Fruit fly (Drosophila melanogaster) whole organism, embryonic: ENCODE measurements around the gene sro.
A peak's percentile ranks its signal among the peaks of the same experiment; 100 is the strongest.

Experiments used
- Aef1 ChIP-seq: fragments of 200-800 bp; sonication (Bioruptor generic); IDR thresholded peaks from 3 replicates; pipeline ENCODE4 v1.3.6; 2022; ENCODE audit warnings: missing biosample characterization, missing genetic modification characterization
- BEAF-32 ChIP-seq: fragments of 200-800 bp; sonication (Bioruptor generic); optimal IDR thresholded peaks from 3 replicates; lab custom pipeline; 2017; ENCODE audit warnings: missing biosample characterization, missing genetic modification characterization, mild to moderate bottlenecking, moderate library complexity, missing genetic modification reagents
- CG10209 ChIP-seq: fragments of 200-800 bp; sonication (Bioruptor generic); optimal IDR thresholded peaks from 3 replicates; lab custom pipeline; 2017; ENCODE audit warnings: missing biosample characterization, mild to moderate bottlenecking, missing genetic modification characterization, missing genetic modification reagents
- CG10979 ChIP-seq: fragments of 200-800 bp; sonication (Bioruptor generic); optimal IDR thresholded peaks from 2 replicates; lab custom pipeline; 2018; ENCODE audit warnings: missing biosample characterization, mild to moderate bottlenecking, missing genetic modification characterization, moderate library complexity
- CG11247 ChIP-seq: fragments of 200-800 bp; sonication (Bioruptor generic); IDR thresholded peaks from 2 replicates; pipeline ENCODE4 v1.3.6; 2022; ENCODE audit warnings: missing biosample characterization, missing genetic modification characterization
- CG12104 ChIP-seq: fragments of 200-800 bp; sonication (Bioruptor generic); optimal IDR thresholded peaks from 3 replicates; lab custom pipeline; 2016; ENCODE audit warnings: missing biosample characterization, missing genetic modification characterization
- CG13424 ChIP-seq: fragments of 200-800 bp; sonication (Bioruptor generic); optimal IDR thresholded peaks from 2 replicates; lab custom pipeline; 2019; ENCODE audit warnings: missing biosample characterization, mild to moderate bottlenecking, missing genetic modification characterization, moderate library complexity
- CG14667 ChIP-seq: fragments of 200-800 bp; sonication (Bioruptor generic); IDR thresholded peaks from 2 replicates; pipeline ENCODE4 v1.3.6; 2022; ENCODE audit warnings: missing biosample characterization, missing genetic modification characterization
- CG14710 ChIP-seq: fragments of 200-800 bp; sonication (Bioruptor generic); optimal IDR thresholded peaks from 3 replicates; lab custom pipeline; 2019; ENCODE audit warnings: missing biosample characterization, mild to moderate bottlenecking, missing genetic modification characterization, moderate library complexity
- CG17359 ChIP-seq: fragments of 200-800 bp; sonication (Bioruptor generic); optimal IDR thresholded peaks from 3 replicates; lab custom pipeline; 2018; ENCODE audit warnings: missing biosample characterization, mild to moderate bottlenecking, missing genetic modification characterization, moderate library complexity
- CG17912 ChIP-seq: fragments of 200-800 bp; sonication (Bioruptor generic); optimal IDR thresholded peaks from 2 replicates; lab custom pipeline; 2018; ENCODE audit warnings: missing biosample characterization, mild to moderate bottlenecking, missing genetic modification characterization
- CG2129 ChIP-seq: fragments of 200-800 bp; sonication (Bioruptor generic); IDR thresholded peaks from 2 replicates; pipeline ENCODE4 v1.3.6; 2022; ENCODE audit warnings: missing biosample characterization, missing genetic modification characterization; ENCODE audit not compliant: partially characterized antibody
- CG30403 ChIP-seq: fragments of 200-800 bp; sonication (Bioruptor generic); optimal IDR thresholded peaks from 3 replicates; lab custom pipeline; 2016; ENCODE audit warnings: missing biosample characterization, missing genetic modification characterization
- CG31441 ChIP-seq: fragments of 200-800 bp; sonication (Bioruptor generic); IDR thresholded peaks from 2 replicates; pipeline ENCODE4 v1.3.6; 2022; ENCODE audit warnings: missing biosample characterization, missing genetic modification characterization
- CG43689 ChIP-seq: fragments of 200-800 bp; sonication (Bioruptor generic); IDR thresholded peaks from 2 replicates; pipeline ENCODE4 v1.3.6; 2022; ENCODE audit warnings: missing biosample characterization, missing genetic modification characterization
- CG4424 ChIP-seq: fragments of 200-800 bp; sonication (Bioruptor generic); optimal IDR thresholded peaks from 3 replicates; lab custom pipeline; 2016; ENCODE audit warnings: missing biosample characterization, missing genetic modification characterization
- CG6254 ChIP-seq: fragments of 200-800 bp; sonication (Bioruptor generic); optimal IDR thresholded peaks from 3 replicates; lab custom pipeline; 2017; ENCODE audit warnings: mild to moderate bottlenecking, missing biosample characterization, missing genetic modification reagents, missing genetic modification characterization
- CG6654 ChIP-seq: fragments of 200-800 bp; sonication (Bioruptor generic); optimal IDR thresholded peaks from 2 replicates; lab custom pipeline; 2017; ENCODE audit warnings: missing biosample characterization, mild to moderate bottlenecking, missing genetic modification characterization
- CG8089 ChIP-seq: fragments of 200-800 bp; sonication (Bioruptor generic); optimal IDR thresholded peaks from 3 replicates; lab custom pipeline; 2016; ENCODE audit warnings: missing biosample characterization, missing genetic modification characterization
- CG9797 ChIP-seq: fragments of 200-800 bp; sonication (Bioruptor generic); optimal IDR thresholded peaks from 3 replicates; lab custom pipeline; 2018; ENCODE audit warnings: missing biosample characterization, mild to moderate bottlenecking, missing genetic modification characterization
- CG9876 ChIP-seq: fragments of 200-800 bp; sonication (Bioruptor generic); optimal IDR thresholded peaks from 2 replicates; lab custom pipeline; 2016; ENCODE audit warnings: missing biosample characterization, missing genetic modification characterization
- Dbx ChIP-seq: fragments of 200-800 bp; sonication (Bioruptor generic); IDR thresholded peaks from 3 replicates; pipeline ENCODE4 v1.3.6; 2022; ENCODE audit warnings: missing biosample characterization, missing genetic modification characterization
- Deaf1 ChIP-seq: fragments of 200-800 bp; optimal IDR thresholded peaks from 3 replicates; lab custom pipeline; 2019; ENCODE audit warnings: missing biosample characterization, mild to moderate bottlenecking, missing genetic modification characterization, moderate library complexity
- Doc3 ChIP-seq: fragments of 200-800 bp; sonication (Bioruptor generic); IDR thresholded peaks from 3 replicates; pipeline ENCODE4 v1.3.6; 2022; ENCODE audit warnings: missing biosample characterization, missing genetic modification characterization; ENCODE audit not compliant: partially characterized antibody
- Dp ChIP-seq: fragments of 200-800 bp; sonication (Bioruptor generic); optimal IDR thresholded peaks from 2 replicates; lab custom pipeline; 2018; ENCODE audit warnings: missing biosample characterization, mild to moderate bottlenecking, missing genetic modification characterization, moderate library complexity
- E2f1 ChIP-seq: fragments of 200-800 bp; sonication (Bioruptor generic); IDR thresholded peaks from 2 replicates; pipeline ENCODE4 v1.3.6; 2022; ENCODE audit warnings: missing biosample characterization, missing genetic modification characterization
- Hr3 ChIP-seq: fragments of 200-800 bp; sonication (Bioruptor generic); optimal IDR thresholded peaks from 3 replicates; lab custom pipeline; 2016; ENCODE audit warnings: missing biosample characterization, missing genetic modification characterization
- MBD-R2 ChIP-seq: fragments of 200-800 bp; sonication (Bioruptor generic); IDR thresholded peaks from 2 replicates; pipeline ENCODE4 v1.3.6; 2022; ENCODE audit warnings: missing biosample characterization, missing genetic modification characterization
- Max ChIP-seq: fragments of 200-800 bp; sonication (Bioruptor generic); optimal IDR thresholded peaks from 2 replicates; lab custom pipeline; 2016; ENCODE audit warnings: missing biosample characterization, mild to moderate bottlenecking, missing genetic modification characterization
- Scr ChIP-seq: fragments of 200-800 bp; sonication (Bioruptor generic); IDR thresholded peaks from 2 replicates; pipeline ENCODE4 v1.3.6; 2022; ENCODE audit warnings: missing biosample characterization, missing genetic modification characterization; ENCODE audit not compliant: partially characterized antibody
- Xrp1 ChIP-seq: fragments of 200-800 bp; sonication (Bioruptor generic); IDR thresholded peaks from 2 replicates; pipeline ENCODE4 v1.3.6; 2022; ENCODE audit warnings: missing biosample characterization, missing genetic modification characterization
- abd-A ChIP-seq: fragments of 200-800 bp; sonication (Bioruptor generic); optimal IDR thresholded peaks from 3 replicates; lab custom pipeline; 2019; ENCODE audit warnings: missing biosample characterization, mild to moderate bottlenecking, missing genetic modification characterization, moderate library complexity
- az2 ChIP-seq: fragments of 200-800 bp; sonication (Bioruptor generic); optimal IDR thresholded peaks from 3 replicates; lab custom pipeline; 2016; ENCODE audit warnings: missing biosample characterization, missing genetic modification characterization
- bbx ChIP-seq: fragments of 200-800 bp; sonication (Bioruptor generic); IDR thresholded peaks from 2 replicates; pipeline ENCODE4 v1.3.6; 2022; ENCODE audit warnings: missing biosample characterization, missing genetic modification characterization; ENCODE audit not compliant: partially characterized antibody
- cad ChIP-seq: fragments of >200 bp; optimal IDR thresholded peaks from 2 replicates; lab custom pipeline; 2017; ENCODE audit warnings: missing biosample characterization, missing genetic modification characterization
- fd3F ChIP-seq: fragments of 200-800 bp; sonication (Bioruptor generic); optimal IDR thresholded peaks from 2 replicates; lab custom pipeline; 2018; ENCODE audit warnings: missing biosample characterization, mild to moderate bottlenecking, missing genetic modification characterization, moderate library complexity
- gce ChIP-seq: fragments of 200-800 bp; sonication (Bioruptor generic); IDR thresholded peaks from 3 replicates; pipeline ENCODE4 v1.3.6; 2022; ENCODE audit warnings: missing biosample characterization, missing genetic modification characterization
- gfzf ChIP-seq: fragments of 200-800 bp; sonication (Bioruptor generic); optimal IDR thresholded peaks from 2 replicates; lab custom pipeline; 2016; ENCODE audit warnings: missing biosample characterization, mild to moderate bottlenecking, missing genetic modification characterization, moderate library complexity
- hkb ChIP-seq, 2 experiments: fragments of 200-800 bp in 1 of 2; fragments of >200 bp in 1 of 2; sonication (Bioruptor generic) in 1 of 2; IDR thresholded peaks in 1 of 2; optimal IDR thresholded peaks in 1 of 2; 2 replicates each; pipeline versions ENCODE4 v1.3.6 to Lab custom; 2017 to 2022; ENCODE audit warnings: missing biosample characterization in 1 of 2, missing genetic modification characterization in 1 of 2
- hth ChIP-seq: fragments of >200 bp; optimal IDR thresholded peaks from 2 replicates; lab custom pipeline; 2017; ENCODE audit warnings: inconsistent platforms
- jumu ChIP-seq: fragments of 200-800 bp; sonication (Bioruptor generic); optimal IDR thresholded peaks from 3 replicates; lab custom pipeline; 2016; ENCODE audit warnings: missing biosample characterization, missing genetic modification characterization
- knrl ChIP-seq: fragments of 200-800 bp; sonication (Bioruptor generic); IDR thresholded peaks from 3 replicates; pipeline ENCODE4 v1.3.6; 2022; ENCODE audit warnings: missing biosample characterization, missing genetic modification characterization; ENCODE audit not compliant: partially characterized antibody
- mld ChIP-seq: fragments of 200-800 bp; sonication (Bioruptor generic); IDR thresholded peaks from 3 replicates; pipeline ENCODE4 v1.3.6; 2022; ENCODE audit warnings: missing biosample characterization, missing genetic modification characterization; ENCODE audit not compliant: partially characterized antibody
- row ChIP-seq: fragments of 200-800 bp; sonication (Bioruptor generic); IDR thresholded peaks from 3 replicates; pipeline ENCODE4 v1.3.6; 2022; ENCODE audit warnings: missing biosample characterization, missing genetic modification characterization
- slou ChIP-seq: fragments of 200-800 bp; sonication (Bioruptor generic); optimal IDR thresholded peaks from 3 replicates; lab custom pipeline; 2016; ENCODE audit warnings: missing biosample characterization, missing genetic modification characterization
- sob ChIP-seq: fragments of 200-800 bp; sonication (Bioruptor generic); IDR thresholded peaks from 2 replicates; pipeline ENCODE4 v1.3.6; 2022; ENCODE audit warnings: missing biosample characterization, missing genetic modification characterization
- twi ChIP-seq: fragments of 200-800 bp; optimal IDR thresholded peaks from 2 replicates; lab custom pipeline; 2019; ENCODE audit warnings: missing biosample characterization, mild to moderate bottlenecking, missing genetic modification characterization, moderate library complexity
- zen ChIP-seq: fragments of 200-800 bp; sonication (Bioruptor generic); optimal IDR thresholded peaks from 3 replicates; lab custom pipeline; 2018; ENCODE audit warnings: missing biosample characterization, mild to moderate bottlenecking, missing genetic modification characterization, moderate library complexity

sro gene

dm6 chr3R:29798966-29799680 is 4.7 kb downstream of the sro start, which contains the start of the genes Rnb and Drice (continued):
- peak; percentile 32; the same call in 1 of the 2 replicates for TF ChIP-seq CG14667 (GFP tag; lab: Robert Waterston, UW)
- peak; percentile 11 for TF ChIP-seq slou (GFP tag; lab: Kevin White, UChicago)
- TF ChIP-seq CG6254, result no peak
- TF ChIP-seq MBD-R2 (GFP tag; lab: Robert Waterston, UW), result peak; percentile 54
- TF ChIP-seq twi (tag; lab: Kevin White, UChicago), result no peak
- TF ChIP-seq bbx, result peak; percentile 47; the same call in 1 of the 2 replicates
- TF ChIP-seq CG9876 (GFP tag; lab: Kevin White, UChicago), result no peak
- TF ChIP-seq CG30403 (GFP tag; lab: Kevin White, UChicago), result peak; percentile 54
- peak; percentile 72 for TF ChIP-seq Doc3 (GFP tag; lab: Robert Waterston, UW)
- TF ChIP-seq row (GFP tag; lab: Robert Waterston, UW), result peak; percentile 90
- peak; percentile 79 for TF ChIP-seq CG14710
- TF ChIP-seq Dbx (GFP tag; lab: Robert Waterston, UW), result peak; percentile 31; the same call in 1 of the 3 replicates
- TF ChIP-seq hth, result no peak
- no peak for TF ChIP-seq Deaf1 (tag; lab: Kevin White, UChicago)
- no peak for TF ChIP-seq CG31441 (GFP tag; lab: Robert Waterston, UW)
- TF ChIP-seq gce (GFP tag; lab: Robert Waterston, UW), result 0 out of 3 replicates have a peak, but pooled peaks have one; percentile 51
- TF ChIP-seq CG8089 (GFP tag; lab: Kevin White, UChicago), result no peak
- peak; percentile 96 for TF ChIP-seq cad (GFP tag; lab: Kevin White, UChicago)
- TF ChIP-seq CG43689 (GFP tag; lab: Robert Waterston, UW), result no peak
- TF ChIP-seq CG2129 (GFP tag; lab: Robert Waterston, UW), result peak; percentile 63
- peak; percentile 66 for TF ChIP-seq CG9797 (GFP tag; lab: Kevin White, UChicago)
- TF ChIP-seq CG11247, result peak; percentile 49; the same call in 1 of the 2 replicates
- peak; percentile 51 for TF ChIP-seq CG17359
- TF ChIP-seq gfzf, result peak; percentile 83
- TF ChIP-seq Dp (GFP tag; lab: Kevin White, UChicago), result peak; percentile 52
- TF ChIP-seq CG6654 (GFP tag; lab: Kevin White, UChicago), result peak; percentile 99
- TF ChIP-seq fd3F, result peak; percentile 28
- peak; percentile 58 for TF ChIP-seq Max (GFP tag; lab: Kevin White, UChicago)
- peak; percentile 48 for TF ChIP-seq CG10209 (GFP tag; lab: Kevin White, UChicago)
- TF ChIP-seq jumu (GFP tag; lab: Kevin White, UChicago), result no peak
- no peak for TF ChIP-seq abd-A (tag; lab: Kevin White, UChicago)
- TF ChIP-seq Aef1 (GFP tag; lab: Robert Waterston, UW), result peak; percentile 27; the same call in 1 of the 3 replicates
- peak; percentile 65 for TF ChIP-seq CG17912 (GFP tag; lab: Kevin White, UChicago)
- TF ChIP-seq E2f1 (GFP tag; lab: Robert Waterston, UW), result peak; percentile 53
- peak; percentile 46 for TF ChIP-seq zen (tag; lab: Kevin White, UChicago)
- TF ChIP-seq sob (GFP tag; lab: Robert Waterston, UW), result peak; percentile 70
- no peak for TF ChIP-seq mld (GFP tag; lab: Robert Waterston, UW)
- TF ChIP-seq Xrp1 (GFP tag; lab: Robert Waterston, UW), result 0 out of 2 replicates have a peak, but pooled peaks have one; percentile 50
- peak; percentile 41 for TF ChIP-seq Hr3 (GFP tag; lab: Kevin White, UChicago)
- peak; percentile 66 for TF ChIP-seq knrl (GFP tag; lab: Robert Waterston, UW)
- peak; percentile 64 for TF ChIP-seq CG12104 (GFP tag; lab: Kevin White, UChicago)
- TF ChIP-seq CG13424 (tag; lab: Kevin White, UChicago), result peak; percentile 60
- TF ChIP-seq Scr, result peak; percentile 79
- peak; percentile 78 for TF ChIP-seq CG10979 (tag; lab: Kevin White, UChicago)
- peak; percentile 20 for TF ChIP-seq az2
- TF ChIP-seq hkb (optimal IDR thresholded peaks at IDR 0.05; lab: Kevin White, UChicago), result peak; percentile 62
- peak; percentile 61 for TF ChIP-seq hkb (GFP tag; IDR thresholded peaks at IDR 0.05; lab: Robert Waterston, UW)
- TF ChIP-seq CG4424 (GFP tag; lab: Kevin White, UChicago), result peak; percentile 48
- peak; percentile 75 for TF ChIP-seq BEAF-32 (GFP tag; lab: Kevin White, UChicago)
